Fruit fly (Drosophila melanogaster): ENCODE data around the gene CG31550.
A peak's percentile ranks its signal among the peaks of the same experiment; 100 is the strongest.

CG31550 gene

DNA sequence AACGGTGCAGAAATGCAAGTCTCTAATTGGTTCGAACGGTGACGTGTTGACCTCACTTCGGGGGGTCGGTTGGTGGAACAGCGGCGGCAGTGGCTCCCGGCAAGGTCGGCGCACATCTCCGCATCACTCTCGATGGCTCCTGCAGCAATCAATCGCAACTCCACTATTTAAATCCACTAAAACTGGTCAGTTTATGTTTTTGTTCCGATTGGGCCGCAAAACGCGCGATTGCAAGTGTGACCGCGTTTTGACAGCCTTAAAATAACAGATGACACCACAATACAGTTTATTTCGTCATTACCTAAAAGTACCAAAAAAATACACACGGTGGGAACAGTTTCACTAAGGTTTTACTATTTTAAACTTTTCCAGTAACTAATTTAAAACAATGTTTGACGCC is 20.9 kb upstream of the CG31550 start, which contains the start of gene PEK (continued):
- no peak for TF ChIP-seq CG12219 (GFP tag; optimal IDR thresholded peaks at IDR 0.05)
- no peak for TF ChIP-seq CG7963 (GFP tag; IDR thresholded peaks at IDR 0.05; ENCODE audit: partially characterized antibody)
- TF ChIP-seq CG11695 (GFP tag; IDR thresholded peaks at IDR 0.05): no peak
- TF ChIP-seq CG9727 (GFP tag; optimal IDR thresholded peaks at IDR 0.05): no peak
- TF ChIP-seq E2f2 (GFP tag; IDR thresholded peaks at IDR 0.05): peak; percentile 59
- no peak for TF ChIP-seq Lim3 (GFP tag; IDR thresholded peaks at IDR 0.05)
- TF ChIP-seq CG13287 (GFP tag; IDR thresholded peaks at IDR 0.05; ENCODE audit: partially characterized antibody): peak; percentile 11; the same call in 1 of the 2 replicates
- TF ChIP-seq run (tag; optimal IDR thresholded peaks at IDR 0.05): no peak
- TF ChIP-seq CG18764 (GFP tag; optimal IDR thresholded peaks at IDR 0.05): no peak
- no peak for TF ChIP-seq ase (GFP tag; IDR thresholded peaks at IDR 0.05)
- TF ChIP-seq unpg (GFP tag; optimal IDR thresholded peaks at IDR 0.05): no peak
- peak; percentile 42 for TF ChIP-seq CG14710 (tag; optimal IDR thresholded peaks at IDR 0.05)
- no peak for TF ChIP-seq p53 (GFP tag; optimal IDR thresholded peaks at IDR 0.05)
- TF ChIP-seq HLH3B (GFP tag; IDR thresholded peaks at IDR 0.05): no peak
- no peak for TF ChIP-seq Hr3 (GFP tag; optimal IDR thresholded peaks at IDR 0.05)
- TF ChIP-seq CG15011 (GFP tag; optimal IDR thresholded peaks at IDR 0.05): no peak
- TF ChIP-seq crol (GFP tag; IDR thresholded peaks at IDR 0.05): no peak; the same call in 1 of the 2 replicates
- TF ChIP-seq chinmo (GFP tag; IDR thresholded peaks at IDR 0.05; ENCODE audit: partially characterized antibody): peak; percentile 7; the same call in 1 of the 4 replicates
- TF ChIP-seq CG12659 (GFP tag; optimal IDR thresholded peaks at IDR 0.05): peak; percentile 55
- no peak for TF ChIP-seq ab (GFP tag; optimal IDR thresholded peaks at IDR 0.05)
- no peak for TF ChIP-seq Mrtf (GFP tag; IDR thresholded peaks at IDR 0.05)
- no peak for TF ChIP-seq slp2 (GFP tag; optimal IDR thresholded peaks at IDR 0.05)
- TF ChIP-seq Sox102F (GFP tag; optimal IDR thresholded peaks at IDR 0.05): no peak
- TF ChIP-seq Opbp (GFP tag; IDR thresholded peaks at IDR 0.05; ENCODE audit: partially characterized antibody): no peak
- TF ChIP-seq Drgx (GFP tag; IDR thresholded peaks at IDR 0.05): no peak
- TF ChIP-seq CG6791 (GFP tag; IDR thresholded peaks at IDR 0.05; ENCODE audit: partially characterized antibody): no peak
- TF ChIP-seq CG8944 (GFP tag; optimal IDR thresholded peaks at IDR 0.05): no peak
- no peak for TF ChIP-seq Fer2 (tag; optimal IDR thresholded peaks at IDR 0.05)
- no peak for TF ChIP-seq chif (GFP tag; optimal IDR thresholded peaks at IDR 0.05)
- TF ChIP-seq zfh2 (GFP tag; optimal IDR thresholded peaks at IDR 0.05): no peak
- TF ChIP-seq fru (optimal IDR thresholded peaks at IDR 0.05): no peak
- no peak for TF ChIP-seq CG31441 (GFP tag; IDR thresholded peaks at IDR 0.05)
- no peak for TF ChIP-seq Rfx (GFP tag; IDR thresholded peaks at IDR 0.05)
- no peak for TF ChIP-seq HLHmδ (GFP tag; optimal IDR thresholded peaks at IDR 0.05)
- no peak for TF ChIP-seq CG16815 (GFP tag; optimal IDR thresholded peaks at IDR 0.05)
- TF ChIP-seq CG4617 (GFP tag; optimal IDR thresholded peaks at IDR 0.05; ENCODE audit: borderline replicate concordance): peak; percentile 67
- no peak for TF ChIP-seq CG7372 (GFP tag; IDR thresholded peaks at IDR 0.05)
- no peak for TF ChIP-seq CG33213 (GFP tag; optimal IDR thresholded peaks at IDR 0.05)
- peak in 1 of 2 experiments; percentile 61 for TF ChIP-seq insv (GFP tag; optimal IDR thresholded peaks at IDR 0.05)
- TF ChIP-seq CG30020 (tag; optimal IDR thresholded peaks at IDR 0.05): peak; percentile 9
- no peak for TF ChIP-seq Camta (GFP tag; optimal IDR thresholded peaks at IDR 0.05)
- peak; percentile 75 for TF ChIP-seq CG17186 (GFP tag; optimal IDR thresholded peaks at IDR 0.05)
- no peak for TF ChIP-seq CG1233 (GFP tag; optimal IDR thresholded peaks at IDR 0.05)
- no peak for TF ChIP-seq her (GFP tag; optimal IDR thresholded peaks at IDR 0.05)
- peak; percentile 6 for TF ChIP-seq Sry-δ (GFP tag; optimal IDR thresholded peaks at IDR 0.05)
- TF ChIP-seq twi (tag; optimal IDR thresholded peaks at IDR 0.05): no peak
- TF ChIP-seq pho (GFP tag; optimal IDR thresholded peaks at IDR 0.05): no peak

All from whole organism, embryonic.